Fruit fly (Drosophila melanogaster) whole organism, larva: ENCODE data around the gene SrpRalpha.
A peak's percentile ranks its signal among the peaks of the same experiment; 100 is the strongest.
"Not testable (repeated sequence)": the region's sequence is repeated elsewhere in the genome, so short reads cannot be mapped to it uniquely, and the experiment has no call there.

ENCODE experiments used
- noc ChIP-seq: fragments of 200-800 bp; sonication (Bioruptor generic); optimal IDR thresholded peaks from 3 replicates; lab custom pipeline; 2019; ENCODE audit warnings: missing biosample characterization, mild to moderate bottlenecking, missing genetic modification characterization, moderate library complexity

The SrpRalpha gene

dm6 chrX:11095973-11096372 is 32.9 kb downstream of the SrpRalpha start, which contains the start of gene CG42249:
Gene CG42249, plus strand, starts transcription at chrX:11096273.
- not testable (repeated sequence) for TF ChIP-seq noc (tag; lab: Kevin White, UChicago)

- no peak for TF ChIP-seq noc (tag; lab: Kevin White, UChicago)
Observed at dm6 chrX:11095276-11095675, 33.6 kb downstream of the SrpRalpha start.

DNA sequence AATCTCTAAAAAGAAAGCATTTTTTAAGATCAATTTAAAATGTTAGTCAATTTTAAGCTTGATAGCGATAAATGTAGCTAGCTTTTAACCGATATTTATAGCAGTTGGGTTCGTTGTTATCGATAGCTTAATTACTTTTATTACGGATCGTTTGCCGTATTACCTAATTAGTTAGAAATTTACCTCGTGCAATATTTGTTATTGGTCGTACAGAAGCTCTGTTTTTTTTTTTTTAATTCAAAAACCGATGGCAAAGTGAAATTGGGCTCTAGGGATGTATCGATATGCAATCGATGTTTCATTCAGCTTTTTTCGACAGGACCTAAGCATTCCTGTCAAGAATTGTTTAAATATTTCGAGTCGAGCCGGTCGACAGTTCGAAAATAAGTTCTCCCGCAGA is 36.7 kb downstream of the SrpRalpha start, which contains the start of gene CG2061:
Gene CG2061, plus strand, starts transcription at position 292 of the 400 bp plus-strand sequence.
- TF ChIP-seq noc (tag; lab: Kevin White, UChicago): no peak

- no peak for TF ChIP-seq noc (tag; lab: Kevin White, UChicago)
Observed at dm6 chrX:11090161-11090560, 38.7 kb downstream of the SrpRalpha start, which contains the start of gene CG2076. Gene CG2076, plus strand, starts transcription at chrX:11090210.

DNA sequence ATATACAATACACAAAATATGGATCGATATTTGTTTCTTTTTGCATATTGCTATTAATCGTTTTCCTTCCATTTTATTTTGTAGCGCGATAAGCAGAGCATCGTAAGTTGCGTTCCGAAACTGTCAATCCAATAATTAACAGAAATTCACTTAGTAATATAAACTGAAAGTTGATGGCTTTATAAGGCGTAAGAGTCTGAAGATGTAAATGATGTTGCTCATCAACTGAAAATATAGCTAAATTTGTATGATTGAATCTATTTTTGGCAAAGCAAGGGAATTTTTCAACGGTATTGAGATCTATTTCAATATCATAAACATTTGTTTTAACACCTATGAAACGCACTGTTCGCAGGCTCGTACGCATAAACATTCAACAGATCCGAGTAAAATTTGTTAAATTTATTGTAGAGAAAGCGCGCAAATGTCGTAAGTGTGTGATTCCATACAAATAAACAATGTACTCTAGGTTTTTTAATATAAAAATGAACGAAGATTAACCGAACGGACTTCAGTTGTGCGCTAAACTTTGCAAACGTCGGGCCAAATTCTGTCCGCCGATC is 40.0 kb downstream of the SrpRalpha start, which contains the start of gene Vago:
Gene Vago, plus strand, starts transcription at position 513 of the 563 bp plus-strand sequence.
- peak; percentile 33 for TF ChIP-seq noc (tag; lab: Kevin White, UChicago)

dm6 chrX:11087384-11087783 is 41.5 kb downstream of the SrpRalpha start:
- TF ChIP-seq noc (tag; lab: Kevin White, UChicago): no peak

DNA sequence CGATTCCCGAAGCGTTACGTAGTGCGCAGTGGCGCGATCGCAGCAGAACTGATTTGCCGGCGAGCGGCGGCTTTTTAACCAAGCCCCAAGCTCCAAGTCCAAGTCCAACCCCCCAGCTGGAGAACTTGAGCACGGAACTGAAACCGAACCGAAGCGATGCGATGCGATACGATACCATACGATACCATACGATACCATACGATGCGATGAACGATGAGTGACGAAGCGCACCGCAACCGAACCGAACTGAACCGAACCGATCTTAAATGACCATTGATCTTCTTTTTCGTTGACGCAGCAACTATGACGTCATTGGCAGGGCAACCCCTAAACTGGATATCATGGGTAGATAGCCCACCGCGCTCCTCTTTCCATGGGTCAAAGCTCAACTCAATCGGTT is 42.6 kb downstream of the SrpRalpha start, which contains the start of gene sev:
Gene sev, minus strand, starts transcription at position 50 of the 400 bp plus-strand sequence.
- TF ChIP-seq noc (tag; lab: Kevin White, UChicago): no peak

DNA sequence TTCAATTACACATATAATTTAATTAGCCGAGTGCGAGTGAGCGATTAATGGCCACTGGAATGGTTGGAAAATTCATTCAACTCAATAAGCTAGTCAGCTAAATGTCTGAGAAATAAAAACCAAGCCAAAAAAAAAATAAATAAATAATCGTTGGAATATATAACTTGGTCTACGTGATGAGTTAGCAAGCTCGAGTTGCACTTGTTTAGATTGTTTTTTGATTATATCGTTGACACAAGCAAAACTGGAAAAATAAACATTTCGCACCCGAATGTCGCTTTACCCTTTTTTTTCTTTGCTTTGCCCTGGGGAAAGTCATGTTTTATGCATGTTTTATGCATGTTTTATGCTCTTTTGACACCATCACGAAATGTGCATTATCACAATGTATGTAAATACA is 45.9 kb downstream of the SrpRalpha start:
- no peak for TF ChIP-seq noc (tag; lab: Kevin White, UChicago)

- no peak for TF ChIP-seq noc (tag; lab: Kevin White, UChicago)
Observed at dm6 chrX:11081834-11082233, 47.1 kb downstream of the SrpRalpha start.

DNA sequence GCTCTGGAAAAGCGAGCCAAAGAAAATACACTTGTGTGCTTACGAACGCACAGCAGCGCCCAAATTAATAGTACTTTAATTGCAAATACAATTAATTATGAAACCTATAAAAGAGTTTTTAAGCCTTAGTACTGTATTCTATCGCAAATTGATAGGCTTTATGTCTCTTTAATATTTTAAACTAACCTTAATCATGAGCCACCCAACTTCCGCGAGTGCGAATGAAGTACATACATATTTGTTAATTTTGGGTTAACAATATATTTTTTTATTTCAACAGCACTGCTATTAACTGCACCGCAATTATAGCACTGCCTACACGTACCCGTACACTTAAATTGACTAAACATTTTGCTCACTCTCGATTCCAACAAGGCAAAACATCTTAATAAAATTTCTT is 47.6 kb downstream of the SrpRalpha start:
- TF ChIP-seq noc (tag; lab: Kevin White, UChicago): no peak
